Fruit fly (Drosophila melanogaster) whole organism, prepupa: ENCODE data around the gene Paris.

Experiments
- CG10631 ChIP-seq: fragments of 200-800 bp; sonication (Bioruptor generic); optimal IDR thresholded peaks from 2 replicates; lab custom pipeline; 2016; ENCODE audit warnings: missing biosample characterization, missing genetic modification characterization
- CG11294 ChIP-seq: fragments of 200-800 bp; sonication (Bioruptor generic); IDR thresholded peaks from 2 replicates; pipeline ENCODE4 v1.3.6; 2022; ENCODE audit warnings: missing biosample characterization, missing genetic modification characterization
- CG11762 ChIP-seq: fragments of 200-800 bp; sonication (Bioruptor generic); optimal IDR thresholded peaks from 3 replicates; lab custom pipeline; 2016; ENCODE audit warnings: missing biosample characterization, missing genetic modification characterization; ENCODE audit not compliant: insufficient read depth
- CG11902 ChIP-seq: fragments of 200-800 bp; sonication (Bioruptor generic); optimal IDR thresholded peaks from 3 replicates; lab custom pipeline; 2016; ENCODE audit warnings: missing biosample characterization, missing genetic modification characterization
- CG1621 ChIP-seq: fragments of 200-800 bp; sonication (Bioruptor generic); optimal IDR thresholded peaks from 3 replicates; lab custom pipeline; 2018; ENCODE audit warnings: missing biosample characterization, mild to moderate bottlenecking, missing genetic modification characterization
- CG3032 ChIP-seq: fragments of 200-800 bp; optimal IDR thresholded peaks from 2 replicates; lab custom pipeline; 2019; ENCODE audit warnings: missing biosample characterization, mild to moderate bottlenecking, missing genetic modification characterization, moderate library complexity
- CG31627 ChIP-seq: fragments of 200-800 bp; sonication (Bioruptor generic); optimal IDR thresholded peaks from 3 replicates; lab custom pipeline; 2016; ENCODE audit warnings: missing biosample characterization, missing genetic modification characterization
- CG34406 ChIP-seq: fragments of 200-800 bp; sonication (Bioruptor generic); optimal IDR thresholded peaks from 3 replicates; lab custom pipeline; 2016; ENCODE audit warnings: missing biosample characterization, missing genetic modification characterization
- CG3919 ChIP-seq: fragments of 200-800 bp; sonication (Bioruptor generic); optimal IDR thresholded peaks from 3 replicates; lab custom pipeline; 2016; ENCODE audit warnings: missing biosample characterization, missing genetic modification characterization
- CG4318 ChIP-seq: fragments of 200-800 bp; sonication (Bioruptor generic); optimal IDR thresholded peaks from 3 replicates; lab custom pipeline; 2017; ENCODE audit warnings: missing biosample characterization, mild to moderate bottlenecking, missing genetic modification characterization
- CG6163 ChIP-seq: fragments of 200-800 bp; sonication (Bioruptor generic); IDR thresholded peaks from 3 replicates; pipeline ENCODE4 v1.3.6; 2022; ENCODE audit warnings: missing biosample characterization, missing genetic modification characterization
- CG6792 ChIP-seq: fragments of 200-800 bp; sonication (Bioruptor generic); optimal IDR thresholded peaks from 3 replicates; lab custom pipeline; 2016; ENCODE audit warnings: missing biosample characterization, missing genetic modification characterization
- CG6854 ChIP-seq: fragments of 200-800 bp; sonication (Bioruptor generic); optimal IDR thresholded peaks from 2 replicates; lab custom pipeline; 2017; ENCODE audit warnings: missing biosample characterization, mild to moderate bottlenecking, missing genetic modification characterization
- CG8119 ChIP-seq: fragments of 200-800 bp; sonication (Bioruptor generic); IDR thresholded peaks from 3 replicates; pipeline ENCODE4 v1.3.6; 2022; ENCODE audit warnings: missing biosample characterization, missing genetic modification characterization
- CG8319 ChIP-seq: fragments of 200-800 bp; sonication (Bioruptor generic); optimal IDR thresholded peaks from 3 replicates; lab custom pipeline; 2016; ENCODE audit warnings: missing biosample characterization, missing genetic modification characterization
- CG9139 ChIP-seq: fragments of 200-800 bp; sonication (Bioruptor generic); optimal IDR thresholded peaks from 3 replicates; lab custom pipeline; 2017; ENCODE audit warnings: missing biosample characterization, mild to moderate bottlenecking, missing genetic modification characterization
- Eip75B ChIP-seq: fragments of 200-800 bp; sonication (Bioruptor generic); optimal IDR thresholded peaks from 3 replicates; lab custom pipeline; 2016; ENCODE audit warnings: missing biosample characterization, missing genetic modification characterization
- Eip78C ChIP-seq: fragments of 200-800 bp; sonication (Bioruptor generic); peaks from one replicate; lab custom pipeline; 2016; ENCODE audit warnings: missing biosample characterization, missing genetic modification characterization
- Eip93F ChIP-seq: fragments of 200-800 bp; sonication (Bioruptor generic); optimal IDR thresholded peaks from 2 replicates; lab custom pipeline; 2016; ENCODE audit warnings: missing biosample characterization, mild to moderate bottlenecking, missing genetic modification characterization
- Ets21C ChIP-seq: fragments of 200-800 bp; sonication (Bioruptor generic); optimal IDR thresholded peaks from 3 replicates; lab custom pipeline; 2016; ENCODE audit warnings: missing biosample characterization, missing genetic modification characterization
- Ets96B ChIP-seq: fragments of 200-800 bp; optimal IDR thresholded peaks from 2 replicates; lab custom pipeline; 2019; ENCODE audit warnings: missing biosample characterization, mild to moderate bottlenecking, missing genetic modification characterization, moderate library complexity
- Hr38 ChIP-seq: sonication (Bioruptor generic); optimal IDR thresholded peaks from 2 replicates; lab custom pipeline; 2016; ENCODE audit warnings: missing biosample characterization, missing genetic modification characterization
- Hr39 ChIP-seq: fragments of 200-800 bp; sonication (Bioruptor generic); optimal IDR thresholded peaks from 2 replicates; lab custom pipeline; 2016; ENCODE audit warnings: missing biosample characterization, missing genetic modification characterization
- Hr4 ChIP-seq: fragments of 200-800 bp; sonication (Bioruptor generic); optimal IDR thresholded peaks from 3 replicates; lab custom pipeline; 2016; ENCODE audit warnings: missing biosample characterization, missing genetic modification characterization
- Lpt ChIP-seq: fragments of 200-800 bp; sonication (Bioruptor generic); optimal IDR thresholded peaks from 3 replicates; lab custom pipeline; 2016; ENCODE audit warnings: missing biosample characterization, missing genetic modification characterization
- Met ChIP-seq: fragments of 200-800 bp; sonication (Bioruptor generic); optimal IDR thresholded peaks from 3 replicates; lab custom pipeline; 2016; ENCODE audit warnings: missing biosample characterization, missing genetic modification characterization
- OdsH ChIP-seq: fragments of 200-800 bp; sonication (Bioruptor generic); optimal IDR thresholded peaks from 3 replicates; lab custom pipeline; 2016; ENCODE audit warnings: missing biosample characterization, missing genetic modification characterization
- Sox102F ChIP-seq: fragments of 200-800 bp; sonication (Bioruptor generic); optimal IDR thresholded peaks from 2 replicates; lab custom pipeline; 2016; ENCODE audit warnings: missing biosample characterization, mild to moderate bottlenecking, missing genetic modification characterization
- Sox14 ChIP-seq: fragments of 200-800 bp; sonication (Bioruptor generic); optimal IDR thresholded peaks from 3 replicates; lab custom pipeline; 2016; ENCODE audit warnings: missing biosample characterization, missing genetic modification characterization
- achi ChIP-seq: fragments of 200-800 bp; sonication (Bioruptor generic); optimal IDR thresholded peaks from 3 replicates; lab custom pipeline; 2016; ENCODE audit warnings: missing biosample characterization, missing genetic modification characterization
- acj6 ChIP-seq: fragments of 200-800 bp; sonication (Bioruptor generic); optimal IDR thresholded peaks from 3 replicates; lab custom pipeline; 2016; ENCODE audit warnings: missing biosample characterization, missing genetic modification characterization
- cyc ChIP-seq: fragments of 200-800 bp; sonication (Bioruptor generic); optimal IDR thresholded peaks from 3 replicates; lab custom pipeline; 2016; ENCODE audit warnings: missing biosample characterization, missing genetic modification characterization
- dac ChIP-seq: fragments of 200-800 bp; sonication (Bioruptor generic); optimal IDR thresholded peaks from 2 replicates; lab custom pipeline; 2017; ENCODE audit warnings: missing biosample characterization, mild to moderate bottlenecking, missing genetic modification characterization
- eg ChIP-seq: fragments of 200-800 bp; sonication (Bioruptor generic); IDR thresholded peaks from 3 replicates; pipeline ENCODE4 v1.3.6; 2022; ENCODE audit warnings: missing biosample characterization, missing genetic modification characterization
- esn ChIP-seq: fragments of 200-800 bp; sonication (Bioruptor generic); optimal IDR thresholded peaks from 2 replicates; lab custom pipeline; 2016; ENCODE audit warnings: missing biosample characterization, mild to moderate bottlenecking, missing genetic modification characterization, moderate library complexity
- fd59A ChIP-seq: fragments of 200-800 bp; sonication (Bioruptor generic); optimal IDR thresholded peaks from 2 replicates; lab custom pipeline; 2017; ENCODE audit warnings: missing biosample characterization, mild to moderate bottlenecking, missing genetic modification characterization, missing genetic modification reagents
- fd85E ChIP-seq: fragments of 200-800 bp; sonication (Bioruptor generic); optimal IDR thresholded peaks from 3 replicates; lab custom pipeline; 2016; ENCODE audit warnings: missing biosample characterization, missing genetic modification characterization
- fkh ChIP-seq: fragments of 200-800 bp; sonication (Bioruptor generic); optimal IDR thresholded peaks from 3 replicates; lab custom pipeline; 2017; ENCODE audit warnings: missing biosample characterization, mild to moderate bottlenecking, missing genetic modification characterization, moderate library complexity
- lz ChIP-seq: fragments of 200-800 bp; sonication (Bioruptor generic); optimal IDR thresholded peaks from 3 replicates; lab custom pipeline; 2016; ENCODE audit warnings: missing biosample characterization, missing genetic modification characterization
- net ChIP-seq: fragments of 200-800 bp; sonication (Bioruptor generic); optimal IDR thresholded peaks from 3 replicates; lab custom pipeline; 2016; ENCODE audit warnings: missing biosample characterization, missing genetic modification characterization
- pdm3 ChIP-seq: fragments of 200-800 bp; sonication (Bioruptor generic); optimal IDR thresholded peaks from 3 replicates; lab custom pipeline; 2016; ENCODE audit warnings: missing biosample characterization, missing genetic modification characterization
- salr ChIP-seq, 2 experiments: fragments of 200-800 bp; sonication (Bioruptor generic); optimal IDR thresholded peaks; 3 replicates each; lab custom pipeline; 2016 to 2018; ENCODE audit warnings: missing biosample characterization in 2 of 2, missing genetic modification characterization in 2 of 2, mild to moderate bottlenecking in 1 of 2
- spab ChIP-seq: fragments of 200-800 bp; sonication (Bioruptor generic); optimal IDR thresholded peaks from 2 replicates; lab custom pipeline; 2017; ENCODE audit warnings: missing biosample characterization, mild to moderate bottlenecking, missing genetic modification characterization, missing genetic modification reagents
- ss ChIP-seq, 2 experiments: fragments of 200-800 bp; sonication (Bioruptor generic); optimal IDR thresholded peaks; 2 replicates in 1 of 2; 3 replicates in 1 of 2; lab custom pipeline; 2017 to 2018; ENCODE audit warnings: mild to moderate bottlenecking in 2 of 2, missing biosample characterization in 2 of 2, missing genetic modification characterization in 2 of 2, moderate library complexity in 1 of 2
- topi ChIP-seq: fragments of 200-800 bp; sonication (Bioruptor generic); optimal IDR thresholded peaks from 3 replicates; lab custom pipeline; 2016; ENCODE audit warnings: missing biosample characterization, missing genetic modification characterization
- vri ChIP-seq: fragments of 200-800 bp; sonication (Bioruptor generic); optimal IDR thresholded peaks from 3 replicates; lab custom pipeline; 2016; ENCODE audit warnings: missing biosample characterization, mild to moderate bottlenecking, missing genetic modification characterization

Gene Paris

DNA sequence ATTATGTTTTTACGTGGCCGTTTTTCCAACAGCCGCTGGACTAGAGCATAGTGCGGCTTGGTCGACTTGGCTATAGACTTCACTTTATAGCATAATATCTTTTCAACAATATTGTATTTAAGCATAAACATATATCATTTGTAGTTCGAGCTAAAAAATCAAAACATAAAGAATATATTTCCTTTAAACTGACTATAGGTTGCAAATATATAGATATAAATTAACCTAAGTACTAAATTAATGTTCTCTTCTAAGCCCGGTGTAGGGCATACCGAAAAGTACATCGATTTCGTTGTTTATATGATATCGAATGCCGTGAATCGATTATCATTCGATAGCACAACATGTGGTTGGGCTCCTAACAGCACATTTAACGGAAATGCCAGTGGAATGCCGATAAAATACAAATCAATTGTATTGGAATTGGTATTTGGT, 14.8 kb upstream of the Paris start, which contains the start of gene MFS18 (continued):
- no peak for TF ChIP-seq vri (GFP tag; lab: Kevin White, UChicago)
- TF ChIP-seq Ets21C (GFP tag; lab: Kevin White, UChicago): peak; percentile 84
- TF ChIP-seq Sox102F (GFP tag; lab: Kevin White, UChicago): peak; percentile 94
- peak; percentile 84 for TF ChIP-seq fd59A
- peak; percentile 93 for TF ChIP-seq Lpt (GFP tag; lab: Kevin White, UChicago)
- TF ChIP-seq cyc: peak; percentile 93
- TF ChIP-seq CG8119 (GFP tag; lab: Robert Waterston, UW): peak; percentile 99
- TF ChIP-seq Eip75B (GFP tag; lab: Kevin White, UChicago): peak; percentile 92
- peak in 1 of 2 experiments; percentile 90 for TF ChIP-seq ss (GFP tag; optimal IDR thresholded peaks at IDR 0.05; lab: Kevin White, UChicago)
- TF ChIP-seq fkh (GFP tag; lab: Kevin White, UChicago): peak; percentile 76
- TF ChIP-seq topi: peak; percentile 95
- TF ChIP-seq CG4318 (GFP tag; lab: Kevin White, UChicago): no peak
- TF ChIP-seq Ets96B (tag; lab: Kevin White, UChicago): peak; percentile 89
- peak; percentile 97 for TF ChIP-seq CG3919
- TF ChIP-seq CG9139 (GFP tag; lab: Kevin White, UChicago): no peak
- TF ChIP-seq spab (GFP tag; lab: Kevin White, UChicago): peak; percentile 98
- peak; percentile 88 for TF ChIP-seq Hr39 (GFP tag; lab: Kevin White, UChicago)
- TF ChIP-seq Hr38: peak; percentile 20
- peak; percentile 97 for TF ChIP-seq net (GFP tag; lab: Kevin White, UChicago)
- TF ChIP-seq Eip78C (GFP tag; lab: Kevin White, UChicago): peak; percentile 99
- TF ChIP-seq salr (GFP tag; optimal IDR thresholded peaks at IDR 0.05; lab: Kevin White, UChicago): peak; percentile 81 to 96
- peak; percentile 99 for TF ChIP-seq CG11762 (GFP tag; lab: Kevin White, UChicago)
- peak; percentile 91 for TF ChIP-seq CG31627
- TF ChIP-seq eg (GFP tag; lab: Robert Waterston, UW): peak; percentile 99
- TF ChIP-seq Hr4: peak; percentile 96
- TF ChIP-seq CG10631 (GFP tag; lab: Kevin White, UChicago): peak; percentile 97
- peak; percentile 95 for TF ChIP-seq Met
- peak; percentile 97 for TF ChIP-seq OdsH (GFP tag; lab: Kevin White, UChicago)
- TF ChIP-seq Eip93F (GFP tag; lab: Kevin White, UChicago): no peak
- TF ChIP-seq lz (GFP tag; lab: Kevin White, UChicago): peak; percentile 94
- TF ChIP-seq CG3032: peak; percentile 98
- peak; percentile 98 for TF ChIP-seq CG6163 (GFP tag; lab: Robert Waterston, UW)
- TF ChIP-seq CG34406 (GFP tag; lab: Kevin White, UChicago): peak; percentile 98
- peak; percentile 97 for TF ChIP-seq acj6 (GFP tag; lab: Kevin White, UChicago)
- TF ChIP-seq pdm3: peak; percentile 96
- TF ChIP-seq Sox14 (GFP tag; lab: Kevin White, UChicago): peak; percentile 92
- peak; percentile 95 for TF ChIP-seq CG11902 (GFP tag; lab: Kevin White, UChicago)
- TF ChIP-seq CG11294 (GFP tag; lab: Robert Waterston, UW): peak; percentile 99
- TF ChIP-seq fd85E (GFP tag; lab: Kevin White, UChicago): peak; percentile 97
- TF ChIP-seq achi (GFP tag; lab: Kevin White, UChicago): peak; percentile 97
- peak; percentile 96 for TF ChIP-seq CG6854 (GFP tag; lab: Kevin White, UChicago)
- TF ChIP-seq dac (GFP tag; lab: Kevin White, UChicago): peak; percentile 81
- TF ChIP-seq CG6792 (GFP tag; lab: Kevin White, UChicago): peak; percentile 94
- peak; percentile 85 for TF ChIP-seq CG1621 (tag; lab: Kevin White, UChicago)
- peak; percentile 98 for TF ChIP-seq esn (GFP tag; lab: Kevin White, UChicago)
- TF ChIP-seq CG8319 (GFP tag; lab: Kevin White, UChicago): peak; percentile 98
